Worm (Caenorhabditis elegans): ENCODE measurements around the gene hizr-1.

The hizr-1 gene

ce11 chrX:11337783-11338182 lies 19.7 kb downstream of the hizr-1 start, which contains the start of gene gcy-9:
TSS of gene gcy-9 (minus strand) at chrX:11337883.
- no peak for TF ChIP-seq bed-3 (GFP tag; optimal IDR thresholded peaks at IDR 0.05)
- TF ChIP-seq drap-1 (GFP tag; optimal IDR thresholded peaks at IDR 0.05) = no peak
- TF ChIP-seq lin-13 (tag; optimal IDR thresholded peaks at IDR 0.05) = no peak
- no peak for TF ChIP-seq hlh-1 (tag; optimal IDR thresholded peaks at IDR 0.05)
- TF ChIP-seq snpc-4 (tag; optimal IDR thresholded peaks at IDR 0.05) = no peak
- TF ChIP-seq sem-2 (GFP tag; optimal IDR thresholded peaks at IDR 0.05) = no peak
- TF ChIP-seq flh-1 (GFP tag; optimal IDR thresholded peaks at IDR 0.05) = no peak
- TF ChIP-seq unc-120 (tag; optimal IDR thresholded peaks at IDR 0.05; ENCODE audit: poor library complexity, severe bottlenecking) = no peak
- no peak for TF ChIP-seq tbx-8 (GFP tag; optimal IDR thresholded peaks at IDR 0.05)
- TF ChIP-seq nhr-28 (tag; optimal IDR thresholded peaks at IDR 0.05) = no peak
- TF ChIP-seq nhr-237 (tag; optimal IDR thresholded peaks at IDR 0.05) = no peak
- no peak for TF ChIP-seq sptf-1 (tag; optimal IDR thresholded peaks at IDR 0.05)
- no peak for TF ChIP-seq nhr-76 (tag; optimal IDR thresholded peaks at IDR 0.05)
- no peak for TF ChIP-seq nhr-2 (tag; optimal IDR thresholded peaks at IDR 0.05)
- TF ChIP-seq ceh-43 (GFP tag; optimal IDR thresholded peaks at IDR 0.05) = no peak
- no peak for TF ChIP-seq unc-62 (GFP tag; optimal IDR thresholded peaks at IDR 0.05)
- TF ChIP-seq elt-3 (tag; optimal IDR thresholded peaks at IDR 0.05) = no peak

- no peak for TF ChIP-seq ceh-39 (tag; optimal IDR thresholded peaks at IDR 0.05)
- TF ChIP-seq flh-1 (GFP tag; optimal IDR thresholded peaks at IDR 0.05) = no peak
- peak; percentile 21 for TF ChIP-seq mep-1 (tag; optimal IDR thresholded peaks at IDR 0.05)
- no peak for TF ChIP-seq ceh-83 (GFP tag; optimal IDR thresholded peaks at IDR 0.05)
- TF ChIP-seq elt-1 (tag; optimal IDR thresholded peaks at IDR 0.05; ENCODE audit: borderline replicate concordance, insufficient read depth) = peak; percentile 71
- TF ChIP-seq nhr-12 (tag; optimal IDR thresholded peaks at IDR 0.05) = peak; percentile 15
- peak; percentile 24 for TF ChIP-seq lin-13 (tag; optimal IDR thresholded peaks at IDR 0.05)
- peak; percentile 15 for TF ChIP-seq mls-2 (tag; optimal IDR thresholded peaks at IDR 0.05)
- TF ChIP-seq M03D4.4 (tag; optimal IDR thresholded peaks at IDR 0.05) = peak; percentile 27
- no peak for TF ChIP-seq snpc-4 (tag; optimal IDR thresholded peaks at IDR 0.05)
- peak; percentile 52 for TF ChIP-seq nhr-2 (tag; optimal IDR thresholded peaks at IDR 0.05)
- peak; percentile 23 for TF ChIP-seq ham-2 (GFP tag; optimal IDR thresholded peaks at IDR 0.05)
- TF ChIP-seq sptf-1 (tag; optimal IDR thresholded peaks at IDR 0.05) = peak; percentile 27
Measured at ce11 chrX:11339375-11339924, 21.4 kb downstream of the hizr-1 start, which contains the start of gene aco-1. TSS of gene aco-1 (plus strand) at chrX:11339874.

- TF ChIP-seq bed-3 (GFP tag; optimal IDR thresholded peaks at IDR 0.05) (no peak), unc-62 (GFP tag; optimal IDR thresholded peaks at IDR 0.05) (no peak), mab-5 (tag; optimal IDR thresholded peaks at IDR 0.05) (no peak)
Measured at ce11 chrX:11340478-11340877, 22.4 kb downstream of the hizr-1 start.

- no peak for TF ChIP-seq nhr-28 (tag; optimal IDR thresholded peaks at IDR 0.05)
- peak; percentile 61 for TF ChIP-seq hlh-1 (tag; optimal IDR thresholded peaks at IDR 0.05)
- TF ChIP-seq mep-1 (tag; optimal IDR thresholded peaks at IDR 0.05) = no peak
- TF ChIP-seq unc-62 (GFP tag; optimal IDR thresholded peaks at IDR 0.05) = peak; percentile 21
Measured at ce11 chrX:11344899-11345298, 26.8 kb downstream of the hizr-1 start.

- TF ChIP-seq zip-8 (tag; optimal IDR thresholded peaks at IDR 0.05) (no peak), ces-1 (GFP tag; optimal IDR thresholded peaks at IDR 0.05) (peak; percentile 89)
Measured at ce11 chrX:11345471-11345870, 27.4 kb downstream of the hizr-1 start.

ce11 chrX:11346155-11346554 lies 28.1 kb downstream of the hizr-1 start, which contains the start of gene oct-2:
TSS of gene oct-2 (plus strand) at chrX:11346455.
- TF ChIP-seq nhr-76 (tag; optimal IDR thresholded peaks at IDR 0.05) (no peak), nhr-28 (tag; optimal IDR thresholded peaks at IDR 0.05) (no peak), nhr-12 (tag; optimal IDR thresholded peaks at IDR 0.05) (no peak), unc-39 (tag; optimal IDR thresholded peaks at IDR 0.05) (no peak), unc-62 (GFP tag; optimal IDR thresholded peaks at IDR 0.05) (no peak), mep-1 (tag; optimal IDR thresholded peaks at IDR 0.05) (no peak), snpc-4 (tag; optimal IDR thresholded peaks at IDR 0.05) (no peak), pha-4 (tag; optimal IDR thresholded peaks at IDR 0.05) (no peak), mab-5 (tag; optimal IDR thresholded peaks at IDR 0.05) (no peak), ztf-11 (tag; optimal IDR thresholded peaks at IDR 0.05) (no peak), bed-3 (GFP tag; optimal IDR thresholded peaks at IDR 0.05) (no peak), drap-1 (GFP tag; optimal IDR thresholded peaks at IDR 0.05) (no peak), sptf-1 (tag; optimal IDR thresholded peaks at IDR 0.05) (no peak), tbx-8 (GFP tag; optimal IDR thresholded peaks at IDR 0.05) (no peak), zip-8 (tag; optimal IDR thresholded peaks at IDR 0.05) (no peak)

Data from whole organism, mixed stage, embryonic.